Worm (Caenorhabditis elegans) whole organism, mixed stage, embryonic: ENCODE results near the gene T07D1.3.

Experiments used
- ces-1 ChIP-seq: fragments of 150-350 bp; optimal IDR thresholded peaks from 2 replicates; lab custom pipeline; 2014; ENCODE audit warnings: missing biosample characterization, missing genetic modification reagents, missing genetic modification characterization
- lsy-2 ChIP-seq: fragments of 150-350 bp; optimal IDR thresholded peaks from 2 replicates; lab custom pipeline; 2014; ENCODE audit warnings: missing biosample characterization, missing genetic modification characterization
- mls-2 ChIP-seq: sonication (generic microtip); optimal IDR thresholded peaks from 2 replicates; lab custom pipeline; 2016; ENCODE audit warnings: mild to moderate bottlenecking, missing genetic modification characterization, moderate library complexity, missing compliant biosample characterization
- nhr-237 ChIP-seq: fragments of 150-350 bp; optimal IDR thresholded peaks from 2 replicates; lab custom pipeline; 2014; ENCODE audit warnings: missing biosample characterization, missing genetic modification characterization
- pha-4 ChIP-seq: fragments of 150-350 bp; optimal IDR thresholded peaks from 2 replicates; lab custom pipeline; 2018; ENCODE audit warnings: missing biosample characterization, missing genetic modification reagents, missing genetic modification characterization
- ztf-11 ChIP-seq: fragments of 150-350 bp; optimal IDR thresholded peaks from 2 replicates; lab custom pipeline; 2014; ENCODE audit warnings: missing biosample characterization, missing genetic modification characterization

- no peak for TF ChIP-seq pha-4
- TF ChIP-seq nhr-237 (tag; lab: Kevin White, UChicago): no peak
- TF ChIP-seq mls-2 (tag; lab: Kevin White, UChicago): no peak
- TF ChIP-seq lsy-2 (tag; lab: Kevin White, UChicago): no peak
- no peak for TF ChIP-seq ztf-11 (tag; lab: Kevin White, UChicago)
- TF ChIP-seq ces-1 (GFP tag; lab: Kevin White, UChicago): no peak
Observed at ce11 chrX:2457461-2457860, 14.3 kb upstream of the T07D1.3 start.
